Worm (Caenorhabditis elegans): ENCODE data around the gene srh-111.
A peak's percentile ranks its signal among the peaks of the same experiment; 100 is the strongest.

The srh-111 gene

DNA sequence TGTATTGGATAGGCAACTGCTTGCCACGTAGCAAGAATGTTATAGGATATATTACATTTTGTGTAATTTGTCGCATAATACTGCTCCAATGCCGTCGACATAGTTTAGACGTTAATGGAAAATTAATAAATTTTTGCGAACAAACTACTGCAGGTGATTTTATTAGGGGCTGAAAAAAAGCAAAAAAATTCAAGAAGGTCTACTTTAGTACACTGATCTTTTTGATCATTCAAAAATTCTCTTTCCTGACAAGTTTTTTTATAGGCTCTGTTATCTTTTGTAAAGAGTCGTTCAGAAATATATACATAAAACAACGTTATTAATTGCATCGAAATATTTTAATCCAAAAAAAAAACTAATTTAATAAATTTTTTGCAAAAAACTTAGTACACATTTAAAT lies at the start of gene srh-111:
TSS of gene srh-111 (minus strand) at position 101 of the 400 bp plus-strand sequence.
- TF ChIP-seq cog-1 (tag; optimal IDR thresholded peaks at IDR 0.05) (no peak), T22C8.4 (GFP tag; IDR thresholded peaks at IDR 0.05) (no peak), ztf-29 (GFP tag; IDR thresholded peaks at IDR 0.05) (no peak), ref-1 (GFP tag; conservative IDR thresholded peaks at IDR 0.05) (no peak), med-1 (GFP tag; optimal IDR thresholded peaks at IDR 0.05; ENCODE audit: insufficient read depth) (no peak), flt-1 (GFP tag; IDR thresholded peaks at IDR 0.05) (no peak), tab-1 (GFP tag; IDR thresholded peaks at IDR 0.05) (no peak), klf-2 (GFP tag; conservative IDR thresholded peaks at IDR 0.05) (no peak)

- TF ChIP-seq med-1 (GFP tag; optimal IDR thresholded peaks at IDR 0.05; ENCODE audit: insufficient read depth) (no peak), flt-1 (GFP tag; IDR thresholded peaks at IDR 0.05) (no peak), tab-1 (GFP tag; IDR thresholded peaks at IDR 0.05) (no peak), klf-2 (GFP tag; conservative IDR thresholded peaks at IDR 0.05) (no peak), ztf-23 (GFP tag; IDR thresholded peaks at IDR 0.05) (no peak), ref-1 (GFP tag; conservative IDR thresholded peaks at IDR 0.05) (no peak), ztf-29 (GFP tag; IDR thresholded peaks at IDR 0.05) (no peak), T22C8.4 (GFP tag; IDR thresholded peaks at IDR 0.05) (no peak), cog-1 (tag; optimal IDR thresholded peaks at IDR 0.05) (no peak)
Observed at ce11 chrV:17533200-17533599, 48.2 kb upstream of the srh-111 start.

- TF ChIP-seq cog-1 (tag; optimal IDR thresholded peaks at IDR 0.05) (no peak), med-1 (GFP tag; optimal IDR thresholded peaks at IDR 0.05; ENCODE audit: insufficient read depth) (no peak), klf-2 (GFP tag; conservative IDR thresholded peaks at IDR 0.05) (no peak), ztf-23 (GFP tag; IDR thresholded peaks at IDR 0.05) (no peak), ref-1 (GFP tag; conservative IDR thresholded peaks at IDR 0.05) (no peak), ztf-29 (GFP tag; IDR thresholded peaks at IDR 0.05) (no peak), T22C8.4 (GFP tag; IDR thresholded peaks at IDR 0.05) (no peak), flt-1 (GFP tag; IDR thresholded peaks at IDR 0.05) (no peak), tab-1 (GFP tag; IDR thresholded peaks at IDR 0.05) (no peak)
Observed at ce11 chrV:17532686-17533085, 47.7 kb upstream of the srh-111 start, which contains the start of gene C18D4.3. Gene C18D4.3, minus strand, starts transcription at chrV:17532786.

ce11 chrV:17531410-17531809 lies 46.4 kb upstream of the srh-111 start, which contains the start of gene C18D4.4:
Gene C18D4.4, minus strand, starts transcription at chrV:17531510.
- TF ChIP-seq flt-1 (GFP tag; IDR thresholded peaks at IDR 0.05) (no peak), klf-2 (GFP tag; conservative IDR thresholded peaks at IDR 0.05) (no peak), ztf-29 (GFP tag; IDR thresholded peaks at IDR 0.05) (no peak), cog-1 (tag; optimal IDR thresholded peaks at IDR 0.05) (no peak), med-1 (GFP tag; optimal IDR thresholded peaks at IDR 0.05; ENCODE audit: insufficient read depth) (no peak), ref-1 (GFP tag; conservative IDR thresholded peaks at IDR 0.05) (no peak), tab-1 (GFP tag; IDR thresholded peaks at IDR 0.05) (no peak), T22C8.4 (GFP tag; IDR thresholded peaks at IDR 0.05) (no peak), ztf-23 (GFP tag; IDR thresholded peaks at IDR 0.05) (no peak)

- no peak for TF ChIP-seq klf-2 (GFP tag; conservative IDR thresholded peaks at IDR 0.05)
- TF ChIP-seq ztf-23 (GFP tag; IDR thresholded peaks at IDR 0.05): no peak
- TF ChIP-seq cog-1 (tag; optimal IDR thresholded peaks at IDR 0.05): no peak
- TF ChIP-seq tab-1 (GFP tag; IDR thresholded peaks at IDR 0.05): no peak
- no peak for TF ChIP-seq ztf-29 (GFP tag; IDR thresholded peaks at IDR 0.05)
- TF ChIP-seq flt-1 (GFP tag; IDR thresholded peaks at IDR 0.05): no peak
- no peak for TF ChIP-seq med-1 (GFP tag; optimal IDR thresholded peaks at IDR 0.05; ENCODE audit: insufficient read depth)
- no peak for TF ChIP-seq ref-1 (GFP tag; conservative IDR thresholded peaks at IDR 0.05)
- TF ChIP-seq T22C8.4 (GFP tag; IDR thresholded peaks at IDR 0.05): no peak
Observed at ce11 chrV:17530486-17530885, 45.5 kb upstream of the srh-111 start, which contains the start of gene C18D4.12. Gene C18D4.12, minus strand, starts transcription at chrV:17530586.

- no peak for TF ChIP-seq klf-2 (GFP tag; conservative IDR thresholded peaks at IDR 0.05)
- TF ChIP-seq cog-1 (tag; optimal IDR thresholded peaks at IDR 0.05): no peak
- TF ChIP-seq flt-1 (GFP tag; IDR thresholded peaks at IDR 0.05): no peak
- TF ChIP-seq ztf-29 (GFP tag; IDR thresholded peaks at IDR 0.05): no peak
- TF ChIP-seq ref-1 (GFP tag; conservative IDR thresholded peaks at IDR 0.05): no peak
- no peak for TF ChIP-seq tab-1 (GFP tag; IDR thresholded peaks at IDR 0.05)
- TF ChIP-seq T22C8.4 (GFP tag; IDR thresholded peaks at IDR 0.05): no peak
- TF ChIP-seq med-1 (GFP tag; optimal IDR thresholded peaks at IDR 0.05; ENCODE audit: insufficient read depth): no peak
Observed at ce11 chrV:17527729-17528128, 42.8 kb upstream of the srh-111 start, which contains the start of gene srz-90. Gene srz-90, plus strand, starts transcription at chrV:17528029.

DNA sequence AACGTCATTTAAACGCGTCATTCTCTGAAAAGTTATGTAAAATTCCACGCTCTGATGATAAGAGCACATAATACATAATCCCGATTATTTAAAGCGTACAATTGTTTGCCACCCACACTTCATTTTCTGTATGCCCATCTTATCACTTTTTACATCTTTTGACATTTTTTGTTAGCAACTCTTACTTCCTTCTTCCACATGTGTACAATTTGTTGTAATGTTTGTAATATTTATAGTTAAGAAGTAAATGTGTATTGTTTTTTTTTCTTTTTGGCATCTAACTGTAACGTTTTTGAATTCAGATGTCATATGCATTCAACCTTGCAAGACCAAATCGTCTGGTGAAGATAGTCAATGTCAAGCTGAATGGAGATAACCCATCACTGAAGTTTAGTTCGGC lies 35.8 kb upstream of the srh-111 start, which contains the start of gene fbxa-136:
TSS of gene fbxa-136 (plus strand) at position 301 of the 400 bp plus-strand sequence.
- TF ChIP-seq ztf-29 (GFP tag; IDR thresholded peaks at IDR 0.05) (no peak), T22C8.4 (GFP tag; IDR thresholded peaks at IDR 0.05) (no peak), ztf-23 (GFP tag; IDR thresholded peaks at IDR 0.05) (no peak), tab-1 (GFP tag; IDR thresholded peaks at IDR 0.05) (no peak), ref-1 (GFP tag; conservative IDR thresholded peaks at IDR 0.05) (no peak), cog-1 (tag; optimal IDR thresholded peaks at IDR 0.05) (no peak), flt-1 (GFP tag; IDR thresholded peaks at IDR 0.05) (no peak), klf-2 (GFP tag; conservative IDR thresholded peaks at IDR 0.05) (no peak), med-1 (GFP tag; optimal IDR thresholded peaks at IDR 0.05; ENCODE audit: insufficient read depth) (no peak)

- TF ChIP-seq tab-1 (GFP tag; IDR thresholded peaks at IDR 0.05) (no peak), ref-1 (GFP tag; conservative IDR thresholded peaks at IDR 0.05) (0 out of 2 replicates have a peak, but pooled peaks have one; percentile 10)
Observed at ce11 chrV:17513831-17514230, 28.9 kb upstream of the srh-111 start.

DNA sequence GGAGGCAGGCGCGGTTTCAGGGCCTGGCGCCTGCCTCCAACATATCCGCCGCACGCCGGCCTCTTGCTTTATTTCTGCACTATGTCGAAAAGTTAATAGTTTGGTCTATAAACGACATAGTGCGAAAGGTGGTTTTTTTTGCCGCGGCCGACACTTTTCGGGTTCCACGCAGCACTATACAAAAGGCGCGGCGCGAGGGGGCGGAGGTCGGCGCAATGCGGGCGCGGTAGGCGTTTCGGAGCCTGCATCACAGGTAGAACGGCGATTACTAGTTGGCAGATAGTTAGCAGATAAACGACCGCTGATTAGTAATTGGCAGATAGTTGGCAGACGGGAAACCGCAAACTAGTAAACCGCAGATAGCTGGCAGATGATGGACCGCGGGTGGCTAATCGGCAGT lies 27.8 kb upstream of the srh-111 start:
- TF ChIP-seq klf-2 (GFP tag; conservative IDR thresholded peaks at IDR 0.05) (no peak), tab-1 (GFP tag; IDR thresholded peaks at IDR 0.05) (0 out of 2 replicates have a peak, but pooled peaks have one; percentile 32)

ce11 chrV:17508493-17508892 lies 23.5 kb upstream of the srh-111 start, which contains the start of gene srw-32:
Gene srw-32, plus strand, starts transcription at chrV:17508793.
- TF ChIP-seq ztf-23 (GFP tag; IDR thresholded peaks at IDR 0.05) (no peak), tab-1 (GFP tag; IDR thresholded peaks at IDR 0.05) (no peak), klf-2 (GFP tag; conservative IDR thresholded peaks at IDR 0.05) (no peak), med-1 (GFP tag; optimal IDR thresholded peaks at IDR 0.05; ENCODE audit: insufficient read depth) (no peak), T22C8.4 (GFP tag; IDR thresholded peaks at IDR 0.05) (no peak), ztf-29 (GFP tag; IDR thresholded peaks at IDR 0.05) (no peak), flt-1 (GFP tag; IDR thresholded peaks at IDR 0.05) (no peak), cog-1 (tag; optimal IDR thresholded peaks at IDR 0.05) (no peak), ref-1 (GFP tag; conservative IDR thresholded peaks at IDR 0.05) (no peak)

Measured in whole organism, midembryonic.